Fruit fly (Drosophila melanogaster) whole organism, embryonic: ENCODE data around the gene CG16903.

ENCODE experiments used
- Blimp-1 ChIP-seq: fragments of 200-800 bp; sonication (Bioruptor generic); optimal IDR thresholded peaks from 3 replicates; lab custom pipeline; 2018; ENCODE audit warnings: missing biosample characterization, missing genetic modification characterization, mild to moderate bottlenecking, moderate library complexity, missing genetic modification reagents
- CG10565 ChIP-seq: fragments of 200-800 bp; sonication (Bioruptor generic); optimal IDR thresholded peaks from 3 replicates; lab custom pipeline; 2016; ENCODE audit warnings: missing biosample characterization, mild to moderate bottlenecking, missing genetic modification characterization
- CG12391 ChIP-seq: fragments of 200-800 bp; sonication (Bioruptor generic); optimal IDR thresholded peaks from 3 replicates; lab custom pipeline; 2018; ENCODE audit warnings: missing biosample characterization, mild to moderate bottlenecking, missing genetic modification characterization, moderate library complexity
- CG13296 ChIP-seq: fragments of 200-800 bp; sonication (Bioruptor generic); optimal IDR thresholded peaks from 3 replicates; lab custom pipeline; 2018; ENCODE audit warnings: missing biosample characterization, mild to moderate bottlenecking, missing genetic modification characterization
- CG15073 ChIP-seq: fragments of 200-800 bp; sonication (Bioruptor generic); optimal IDR thresholded peaks from 2 replicates; lab custom pipeline; 2016; ENCODE audit warnings: missing biosample characterization, missing genetic modification characterization
- CG1602 ChIP-seq: fragments of 200-800 bp; sonication (Bioruptor generic); optimal IDR thresholded peaks from 3 replicates; lab custom pipeline; 2016; ENCODE audit warnings: missing biosample characterization, missing genetic modification characterization
- CG17186 ChIP-seq: fragments of 200-800 bp; sonication (Bioruptor generic); optimal IDR thresholded peaks from 3 replicates; lab custom pipeline; 2017; ENCODE audit warnings: missing biosample characterization, missing genetic modification reagents, missing genetic modification characterization
- CG18262 ChIP-seq: fragments of 200-800 bp; optimal IDR thresholded peaks from 3 replicates; lab custom pipeline; 2019; ENCODE audit warnings: missing biosample characterization, mild to moderate bottlenecking, missing genetic modification characterization, moderate library complexity
- CG2199 ChIP-seq: fragments of 200-800 bp; sonication (Bioruptor generic); IDR thresholded peaks from 3 replicates; pipeline ENCODE4 v1.3.6; 2022; ENCODE audit warnings: missing biosample characterization, missing genetic modification characterization
- CG2875 ChIP-seq: fragments of 200-800 bp; sonication (Bioruptor generic); optimal IDR thresholded peaks from 2 replicates; lab custom pipeline; 2017; ENCODE audit warnings: missing biosample characterization, mild to moderate bottlenecking, missing genetic modification characterization, missing genetic modification reagents
- CG30020 ChIP-seq: fragments of 200-800 bp; optimal IDR thresholded peaks from 2 replicates; lab custom pipeline; 2019; ENCODE audit warnings: missing biosample characterization, mild to moderate bottlenecking, missing genetic modification characterization, moderate library complexity
- CG3163 ChIP-seq: fragments of 200-800 bp; sonication (Bioruptor generic); optimal IDR thresholded peaks from 3 replicates; lab custom pipeline; 2016; ENCODE audit warnings: missing biosample characterization, missing genetic modification characterization
- CG3281 ChIP-seq: fragments of 200-800 bp; sonication (Bioruptor generic); optimal IDR thresholded peaks from 3 replicates; lab custom pipeline; 2017; ENCODE audit warnings: missing biosample characterization, mild to moderate bottlenecking, missing genetic modification characterization
- CG3995 ChIP-seq: fragments of 200-800 bp; sonication (Bioruptor generic); optimal IDR thresholded peaks from 3 replicates; lab custom pipeline; 2016; ENCODE audit warnings: missing biosample characterization, missing genetic modification characterization
- CG4820 ChIP-seq: fragments of 200-800 bp; sonication (Bioruptor generic); optimal IDR thresholded peaks from 3 replicates; lab custom pipeline; 2016; ENCODE audit warnings: missing biosample characterization, missing genetic modification characterization
- CG5245 ChIP-seq: fragments of 200-800 bp; sonication (Bioruptor generic); optimal IDR thresholded peaks from 3 replicates; lab custom pipeline; 2016; ENCODE audit warnings: missing biosample characterization, missing genetic modification characterization
- CG5953 ChIP-seq: fragments of 200-800 bp; sonication (Bioruptor generic); IDR thresholded peaks from 2 replicates; pipeline ENCODE4 v1.3.6; 2022; ENCODE audit warnings: missing biosample characterization, missing genetic modification characterization
- CG6175 ChIP-seq: fragments of 200-800 bp; sonication (Bioruptor generic); IDR thresholded peaks from 3 replicates; pipeline ENCODE4 v1.3.6; 2022; ENCODE audit warnings: missing biosample characterization, missing genetic modification characterization
- CG7745 ChIP-seq: fragments of 200-800 bp; sonication (Bioruptor generic); optimal IDR thresholded peaks from 2 replicates; lab custom pipeline; 2018; ENCODE audit warnings: missing biosample characterization, mild to moderate bottlenecking, missing genetic modification characterization, moderate library complexity
- Ets65A ChIP-seq: fragments of 200-800 bp; sonication (Bioruptor generic); peaks from one replicate; lab custom pipeline; 2016; ENCODE audit warnings: missing biosample characterization, missing genetic modification characterization
- Fer2 ChIP-seq: fragments of 200-800 bp; sonication (Bioruptor generic); optimal IDR thresholded peaks from 2 replicates; lab custom pipeline; 2018; ENCODE audit warnings: missing biosample characterization, mild to moderate bottlenecking, missing genetic modification characterization, moderate library complexity
- HLH4C ChIP-seq: fragments of 200-800 bp; sonication (Bioruptor generic); IDR thresholded peaks from 3 replicates; pipeline ENCODE4 v1.3.6; 2022; ENCODE audit warnings: missing biosample characterization, missing genetic modification characterization; ENCODE audit not compliant: partially characterized antibody
- HmgD ChIP-seq: fragments of 200-800 bp; sonication (Bioruptor generic); optimal IDR thresholded peaks from 3 replicates; lab custom pipeline; 2016; ENCODE audit warnings: missing biosample characterization, missing genetic modification characterization
- Hmr ChIP-seq: fragments of 200-800 bp; sonication (Bioruptor generic); optimal IDR thresholded peaks from 3 replicates; lab custom pipeline; 2017; ENCODE audit warnings: mild to moderate bottlenecking, missing biosample characterization, missing genetic modification reagents, missing genetic modification characterization
- Hr3 ChIP-seq: fragments of 200-800 bp; sonication (Bioruptor generic); optimal IDR thresholded peaks from 3 replicates; lab custom pipeline; 2016; ENCODE audit warnings: missing biosample characterization, missing genetic modification characterization
- Nf-YC ChIP-seq: fragments of 200-800 bp; optimal IDR thresholded peaks from 3 replicates; lab custom pipeline; 2019; ENCODE audit warnings: missing biosample characterization, mild to moderate bottlenecking, missing genetic modification characterization, moderate library complexity
- Ravus ChIP-seq: fragments of 200-800 bp; sonication (Bioruptor generic); IDR thresholded peaks from 2 replicates; pipeline ENCODE4 v1.3.6; 2022; ENCODE audit warnings: missing biosample characterization, missing genetic modification characterization
- Side ChIP-seq: fragments of 200-800 bp; sonication (Bioruptor generic); optimal IDR thresholded peaks from 2 replicates; lab custom pipeline; 2016; ENCODE audit warnings: missing biosample characterization, missing genetic modification characterization
- Taf1 ChIP-seq: fragments of 200-800 bp; sonication (Bioruptor generic); IDR thresholded peaks from 2 replicates; pipeline ENCODE4 v1.3.6; 2022; ENCODE audit warnings: missing biosample characterization, missing genetic modification characterization
- Xrp1 ChIP-seq: fragments of 200-800 bp; sonication (Bioruptor generic); IDR thresholded peaks from 2 replicates; pipeline ENCODE4 v1.3.6; 2022; ENCODE audit warnings: missing biosample characterization, missing genetic modification characterization
- abd-A ChIP-seq: fragments of 200-800 bp; sonication (Bioruptor generic); optimal IDR thresholded peaks from 3 replicates; lab custom pipeline; 2019; ENCODE audit warnings: missing biosample characterization, mild to moderate bottlenecking, missing genetic modification characterization, moderate library complexity
- az2 ChIP-seq: fragments of 200-800 bp; sonication (Bioruptor generic); optimal IDR thresholded peaks from 3 replicates; lab custom pipeline; 2016; ENCODE audit warnings: missing biosample characterization, missing genetic modification characterization
- ci ChIP-seq: fragments of 200-800 bp; sonication (Bioruptor generic); IDR thresholded peaks from 3 replicates; pipeline ENCODE4 v1.3.6; 2022; ENCODE audit warnings: missing biosample characterization, missing genetic modification characterization
- corto ChIP-seq: fragments of 200-800 bp; sonication (Bioruptor generic); optimal IDR thresholded peaks from 2 replicates; lab custom pipeline; 2016; ENCODE audit warnings: missing biosample characterization, mild to moderate bottlenecking, missing genetic modification characterization, moderate library complexity
- disco-r ChIP-seq: fragments of 200-800 bp; sonication (Bioruptor generic); optimal IDR thresholded peaks from 2 replicates; lab custom pipeline; 2016; ENCODE audit warnings: missing biosample characterization, missing genetic modification characterization
- dpn ChIP-seq, 2 experiments: fragments of 200-800 bp; sonication (Bioruptor generic); optimal IDR thresholded peaks; 3 replicates each; lab custom pipeline; 2016; ENCODE audit warnings: missing biosample characterization in 2 of 2, missing genetic modification characterization in 2 of 2
- ewg ChIP-seq: fragments of 200-800 bp; sonication (Bioruptor generic); optimal IDR thresholded peaks from 3 replicates; lab custom pipeline; 2017; ENCODE audit warnings: mild to moderate bottlenecking, missing biosample characterization, missing genetic modification reagents, missing genetic modification characterization
- gro ChIP-seq: fragments of 200-800 bp; sonication (Bioruptor generic); optimal IDR thresholded peaks from 2 replicates; lab custom pipeline; 2016; ENCODE audit warnings: missing biosample characterization, missing genetic modification characterization
- hbn ChIP-seq: fragments of 200-800 bp; sonication (Bioruptor generic); IDR thresholded peaks from 2 replicates; pipeline ENCODE4 v1.3.6; 2022; ENCODE audit warnings: missing biosample characterization, missing genetic modification characterization; ENCODE audit not compliant: partially characterized antibody
- lab ChIP-seq: fragments of 200-800 bp; sonication (Bioruptor generic); optimal IDR thresholded peaks from 3 replicates; lab custom pipeline; 2017; ENCODE audit warnings: missing biosample characterization, missing genetic modification characterization, mild to moderate bottlenecking, moderate library complexity, missing genetic modification reagents
- lilli ChIP-seq: fragments of 200-800 bp; sonication (Bioruptor generic); optimal IDR thresholded peaks from 3 replicates; lab custom pipeline; 2016; ENCODE audit warnings: missing biosample characterization, missing genetic modification characterization
- lov ChIP-seq, 2 experiments: fragments of 200-800 bp in 1 of 2; fragments of >200 bp in 1 of 2; sonication (Bioruptor generic) in 1 of 2; IDR thresholded peaks in 1 of 2; optimal IDR thresholded peaks in 1 of 2; 2 replicates in 1 of 2; 3 replicates in 1 of 2; pipeline versions ENCODE4 v1.3.6 to Lab custom; 2017 to 2022; ENCODE audit warnings: missing biosample characterization in 1 of 2, missing genetic modification characterization in 1 of 2
- nerfin-2 ChIP-seq: fragments of 200-800 bp; sonication (Bioruptor generic); IDR thresholded peaks from 2 replicates; pipeline ENCODE4 v1.3.6; 2022; ENCODE audit warnings: missing biosample characterization, missing genetic modification characterization; ENCODE audit not compliant: partially characterized antibody
- sna ChIP-seq: fragments of 200-800 bp; sonication (Bioruptor generic); IDR thresholded peaks from 2 replicates; pipeline ENCODE4 v1.3.6; 2022; ENCODE audit warnings: missing biosample characterization, missing genetic modification characterization; ENCODE audit not compliant: partially characterized antibody
- stwl ChIP-seq: fragments of 200-800 bp; sonication (Bioruptor generic); optimal IDR thresholded peaks from 3 replicates; lab custom pipeline; 2018; ENCODE audit warnings: missing biosample characterization, mild to moderate bottlenecking, missing genetic modification characterization, moderate library complexity
- tap ChIP-seq: fragments of 200-800 bp; optimal IDR thresholded peaks from 3 replicates; lab custom pipeline; 2019; ENCODE audit warnings: missing biosample characterization, mild to moderate bottlenecking, missing genetic modification characterization, moderate library complexity
- trem ChIP-seq: fragments of 200-800 bp; optimal IDR thresholded peaks from 3 replicates; lab custom pipeline; 2019; ENCODE audit warnings: missing biosample characterization, mild to moderate bottlenecking, missing genetic modification characterization, moderate library complexity
- vfl ChIP-seq: fragments of 200-800 bp; sonication (Bioruptor generic); optimal IDR thresholded peaks from 2 replicates; lab custom pipeline; 2016; ENCODE audit warnings: missing biosample characterization, missing genetic modification characterization
- wor ChIP-seq: fragments of 200-800 bp; sonication (Bioruptor generic); IDR thresholded peaks from 2 replicates; pipeline ENCODE4 v1.3.6; 2022; ENCODE audit warnings: missing biosample characterization, missing genetic modification characterization
- zen ChIP-seq: fragments of 200-800 bp; sonication (Bioruptor generic); optimal IDR thresholded peaks from 3 replicates; lab custom pipeline; 2018; ENCODE audit warnings: missing biosample characterization, mild to moderate bottlenecking, missing genetic modification characterization, moderate library complexity
- zfh1 ChIP-seq: fragments of 200-800 bp; sonication (Bioruptor generic); IDR thresholded peaks from 3 replicates; pipeline ENCODE4 v1.3.6; 2022; ENCODE audit warnings: missing biosample characterization, missing genetic modification characterization

Gene CG16903

dm6 chrX:2061119-2061518, 19.1 kb downstream of the CG16903 start (continued):
- no peak for TF ChIP-seq CG2199 (GFP tag; lab: Robert Waterston, UW)
- peak; percentile 39; the same call in 1 of the 3 replicates for TF ChIP-seq zfh1 (GFP tag; lab: Robert Waterston, UW)
- no peak for TF ChIP-seq CG15073
- peak; percentile 25 for TF ChIP-seq CG30020 (tag; lab: Kevin White, UChicago)
- TF ChIP-seq nerfin-2 (GFP tag; lab: Robert Waterston, UW): no peak
- peak; percentile 17 for TF ChIP-seq CG4820 (GFP tag; lab: Kevin White, UChicago)
- TF ChIP-seq sna (GFP tag; lab: Robert Waterston, UW): no peak
- TF ChIP-seq dpn (GFP tag; optimal IDR thresholded peaks at IDR 0.05; lab: Kevin White, UChicago): no peak
- no peak for TF ChIP-seq corto (GFP tag; lab: Kevin White, UChicago)
- no peak for TF ChIP-seq hbn (GFP tag; lab: Robert Waterston, UW)
- no peak for TF ChIP-seq vfl (GFP tag; lab: Kevin White, UChicago)
- TF ChIP-seq wor (GFP tag; lab: Robert Waterston, UW): no peak
- TF ChIP-seq stwl (tag; lab: Kevin White, UChicago): no peak
- TF ChIP-seq CG18262: peak; percentile 48
- TF ChIP-seq Nf-YC: peak; percentile 48
- TF ChIP-seq lov (optimal IDR thresholded peaks at IDR 0.05; lab: Kevin White, UChicago): no peak
- no peak for TF ChIP-seq lov (GFP tag; IDR thresholded peaks at IDR 0.05; lab: Robert Waterston, UW)
- peak; percentile 43 for TF ChIP-seq CG13296 (GFP tag; lab: Kevin White, UChicago)
- TF ChIP-seq Hr3 (GFP tag; lab: Kevin White, UChicago): no peak
- no peak for TF ChIP-seq Xrp1 (GFP tag; lab: Robert Waterston, UW)
- TF ChIP-seq trem: no peak
- no peak for TF ChIP-seq Side (GFP tag; lab: Kevin White, UChicago)
- TF ChIP-seq CG1602: no peak
- TF ChIP-seq CG7745: no peak
- peak; percentile 20 for TF ChIP-seq CG5245 (GFP tag; lab: Kevin White, UChicago)
- no peak for TF ChIP-seq disco-r (GFP tag; lab: Kevin White, UChicago)
- TF ChIP-seq CG12391: peak; percentile 52
- TF ChIP-seq CG17186 (GFP tag; lab: Kevin White, UChicago): no peak
- no peak for TF ChIP-seq az2
- no peak for TF ChIP-seq Ravus
- TF ChIP-seq CG3281 (GFP tag; lab: Kevin White, UChicago): peak; percentile 47
- TF ChIP-seq Blimp-1 (GFP tag; lab: Kevin White, UChicago): peak; percentile 42
- peak; percentile 26 for TF ChIP-seq tap (tag; lab: Kevin White, UChicago)
- no peak for TF ChIP-seq Taf1 (GFP tag; lab: Robert Waterston, UW)
- TF ChIP-seq CG3995 (GFP tag; lab: Kevin White, UChicago): no peak
- peak; percentile 44 for TF ChIP-seq Hmr (GFP tag; lab: Kevin White, UChicago)
- TF ChIP-seq gro (GFP tag; lab: Kevin White, UChicago): no peak
- no peak for TF ChIP-seq CG10565 (GFP tag; lab: Kevin White, UChicago)
- no peak for TF ChIP-seq CG2875 (GFP tag; lab: Kevin White, UChicago)
- TF ChIP-seq ewg: no peak
- no peak for TF ChIP-seq HLH4C (GFP tag; lab: Robert Waterston, UW)
- TF ChIP-seq CG5953 (GFP tag; lab: Robert Waterston, UW): no peak
- peak; percentile 14 for TF ChIP-seq lilli (GFP tag; lab: Kevin White, UChicago)
- TF ChIP-seq lab: peak; percentile 35
- TF ChIP-seq abd-A (tag; lab: Kevin White, UChicago): no peak
- TF ChIP-seq zen (tag; lab: Kevin White, UChicago): peak; percentile 30
- peak; percentile 93 for TF ChIP-seq Ets65A
- TF ChIP-seq Fer2 (tag; lab: Kevin White, UChicago): no peak
- TF ChIP-seq ci (GFP tag; lab: Robert Waterston, UW): peak; percentile 68; the same call in 2 of the 3 replicates
- TF ChIP-seq HmgD (GFP tag; lab: Kevin White, UChicago): no peak
- TF ChIP-seq CG6175 (GFP tag; lab: Robert Waterston, UW): no peak
- no peak for TF ChIP-seq CG3163
